Worm (Caenorhabditis elegans) whole organism, early embryonic: ENCODE data around the gene K05F1.9.

Source experiments
- B0310.2 ChIP-seq: sonication (generic microtip); optimal IDR thresholded peaks from 2 replicates; lab custom pipeline; 2016; ENCODE audit warnings: mild to moderate bottlenecking, missing genetic modification characterization, missing compliant biosample characterization
- F13C5.2 ChIP-seq: sonication (generic microtip); optimal IDR thresholded peaks from 2 replicates; lab custom pipeline; 2017; ENCODE audit warnings: mild to moderate bottlenecking, missing genetic modification characterization, inconsistent platforms, missing compliant biosample characterization
- aly-1 ChIP-seq: sonication (generic microtip); optimal IDR thresholded peaks from 2 replicates; lab custom pipeline; 2016; ENCODE audit warnings: missing genetic modification characterization, missing compliant biosample characterization
- ama-1 ChIP-seq: fragments of 150-350 bp; optimal IDR thresholded peaks from 2 replicates; lab custom pipeline; 2014
- ceh-13 ChIP-seq: fragments of 200-800 bp; sonication (Bioruptor generic); optimal IDR thresholded peaks from 2 replicates; lab custom pipeline; 2018; ENCODE audit warnings: mild to moderate bottlenecking, missing genetic modification characterization, missing compliant biosample characterization
- ceh-36 ChIP-seq: sonication (generic microtip); optimal IDR thresholded peaks from 2 replicates; lab custom pipeline; 2016; ENCODE audit warnings: missing genetic modification characterization, inconsistent platforms, missing compliant biosample characterization
- ets-7 ChIP-seq: sonication (generic microtip); optimal IDR thresholded peaks from 2 replicates; lab custom pipeline; 2016; ENCODE audit warnings: missing genotype, missing genetic modification characterization, missing compliant biosample characterization
- flt-1 ChIP-seq: fragments of 200-800 bp; sonication (Bioruptor generic); IDR thresholded peaks from 2 replicates; pipeline ENCODE4 v1.3.6; 2022; ENCODE audit warnings: missing genetic modification characterization, missing compliant biosample characterization
- hmbx-1 ChIP-seq: sonication (generic microtip); optimal IDR thresholded peaks from 2 replicates; lab custom pipeline; 2016; ENCODE audit warnings: mild to moderate bottlenecking, missing genetic modification characterization, missing compliant biosample characterization
- hmg-4 ChIP-seq: fragments of 200-800 bp; sonication (Bioruptor generic); optimal IDR thresholded peaks from 2 replicates; lab custom pipeline; 2018; ENCODE audit warnings: mild to moderate bottlenecking, missing genetic modification characterization, missing compliant biosample characterization
- hnd-1 ChIP-seq: sonication (generic microtip); optimal IDR thresholded peaks from 2 replicates; lab custom pipeline; 2016; ENCODE audit warnings: missing genetic modification characterization, missing compliant biosample characterization
- pes-1 ChIP-seq: fragments of 200-800 bp; sonication (Bioruptor generic); IDR thresholded peaks from 2 replicates; pipeline ENCODE4 v1.3.6; 2022; ENCODE audit warnings: missing genetic modification reagents, missing genetic modification characterization, missing compliant biosample characterization
- scrt-1 ChIP-seq: fragments of 200-800 bp; sonication (Bioruptor generic); IDR thresholded peaks from 2 replicates; pipeline ENCODE4 v1.3.6; 2022; ENCODE audit warnings: missing genetic modification characterization, missing compliant biosample characterization
- sea-1 ChIP-seq: fragments of 200-800 bp; sonication (Bioruptor generic); conservative IDR thresholded peaks from 2 replicates; pipeline ENCODE4 v1.3.6; 2022; ENCODE audit warnings: missing genetic modification characterization, missing compliant biosample characterization
- tbx-11 ChIP-seq: fragments of 200-800 bp; sonication (Bioruptor generic); IDR thresholded peaks from 2 replicates; pipeline ENCODE4 v1.3.6; 2022; ENCODE audit warnings: missing genetic modification characterization, missing compliant biosample characterization
- tbx-37 ChIP-seq: fragments of 200-800 bp; sonication (Bioruptor generic); conservative IDR thresholded peaks from 2 replicates; pipeline ENCODE4 v1.3.6; 2022; ENCODE audit warnings: missing genetic modification reagents, missing genetic modification characterization, missing compliant biosample characterization
- tra-4 ChIP-seq: sonication (generic microtip); optimal IDR thresholded peaks from 2 replicates; lab custom pipeline; 2017; ENCODE audit warnings: missing genetic modification characterization, missing compliant biosample characterization

K05F1.9 gene

DNA sequence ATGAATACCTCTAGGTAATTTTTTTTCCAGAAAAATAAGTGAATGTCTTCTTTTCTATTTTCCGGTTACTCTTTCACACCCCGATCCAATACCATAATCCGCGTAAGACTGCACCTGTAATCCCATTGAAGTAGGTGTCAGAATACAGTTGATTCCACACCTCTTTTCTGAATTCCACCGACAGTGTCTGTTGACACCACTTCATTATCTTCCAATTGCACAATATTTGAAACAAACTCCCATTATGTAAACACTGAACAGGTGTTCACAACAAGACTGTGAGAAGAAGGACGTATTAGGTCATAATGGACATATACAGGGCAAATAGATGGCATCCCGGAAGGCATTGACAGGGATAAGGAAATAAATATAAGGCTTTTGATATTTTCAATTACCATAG lies 23.6 kb downstream of the K05F1.9 start:
- TF ChIP-seq tbx-11 (GFP tag; lab: Robert Waterston, UW) (no peak), B0310.2 (tag; lab: Kevin White, UChicago) (no peak), sea-1 (GFP tag; lab: Robert Waterston, UW) (no peak), tbx-37 (GFP tag; lab: Robert Waterston, UW) (no peak), ama-1 (lab: Kevin White, UChicago) (no peak), flt-1 (GFP tag; lab: Robert Waterston, UW) (no peak), aly-1 (tag; lab: Kevin White, UChicago) (no peak), tra-4 (tag; lab: Kevin White, UChicago) (no peak), ceh-36 (tag; lab: Kevin White, UChicago) (no peak), pes-1 (no peak), scrt-1 (no peak), F13C5.2 (no peak), hmbx-1 (tag; lab: Kevin White, UChicago) (no peak), ceh-13 (GFP tag; lab: Kevin White, UChicago) (no peak)

DNA sequence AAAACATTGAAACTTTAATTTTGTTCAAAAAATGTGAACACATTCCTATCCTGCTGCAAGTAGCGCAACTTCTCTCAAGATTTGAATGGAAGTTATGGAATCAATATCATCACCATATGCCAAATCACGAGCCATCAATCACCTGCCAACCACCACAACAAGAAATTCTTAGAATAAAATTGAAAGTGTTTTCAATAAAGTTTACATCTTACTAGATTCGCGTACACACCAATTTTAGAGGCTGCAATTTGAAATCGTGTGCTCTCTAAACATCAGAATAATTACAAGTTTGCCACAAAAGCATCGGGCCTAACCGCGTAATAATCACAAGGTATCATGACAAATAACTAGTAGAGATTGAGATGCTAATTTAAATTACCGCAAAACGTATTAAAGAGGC lies 26.1 kb downstream of the K05F1.9 start:
- no peak for TF ChIP-seq scrt-1
- TF ChIP-seq tbx-11 (GFP tag; lab: Robert Waterston, UW) = no peak
- no peak for TF ChIP-seq tra-4 (tag; lab: Kevin White, UChicago)
- TF ChIP-seq hmg-4 (GFP tag; lab: Kevin White, UChicago) = no peak
- TF ChIP-seq aly-1 (tag; lab: Kevin White, UChicago) = no peak
- no peak for TF ChIP-seq tbx-37 (GFP tag; lab: Robert Waterston, UW)

DNA sequence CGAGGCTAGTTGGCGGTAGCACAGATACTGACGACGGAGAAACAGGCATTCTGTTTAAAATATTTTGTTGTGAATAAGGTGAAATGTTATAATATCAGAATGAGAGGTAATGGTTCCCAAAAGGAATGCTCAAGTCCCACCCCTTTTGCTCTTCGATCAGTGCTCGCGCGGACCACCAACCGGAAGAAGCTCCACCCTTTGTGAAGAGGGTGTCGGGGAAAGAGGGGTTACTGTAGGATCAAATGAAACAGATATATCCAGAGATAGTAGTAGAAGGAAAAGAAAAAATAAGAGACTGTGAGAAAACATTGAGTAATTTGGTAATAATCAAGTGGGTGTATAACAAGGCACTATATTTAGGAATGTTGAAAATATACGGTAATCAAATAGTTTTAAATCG lies 26.9 kb downstream of the K05F1.9 start, which contains the start of the genes dmd-5 and F10C1.1:
dmd-5 (minus strand) TSS at position 101 of the 400 bp plus-strand sequence.
F10C1.1 (plus strand) TSS at position 110 of the 400 bp plus-strand sequence.
- no peak for TF ChIP-seq F13C5.2
- no peak for TF ChIP-seq ets-7 (tag; lab: Kevin White, UChicago)
- no peak for TF ChIP-seq tbx-11 (GFP tag; lab: Robert Waterston, UW)
- no peak for TF ChIP-seq hmg-4 (GFP tag; lab: Kevin White, UChicago)
- no peak for TF ChIP-seq sea-1 (GFP tag; lab: Robert Waterston, UW)
- TF ChIP-seq aly-1 (tag; lab: Kevin White, UChicago) = no peak
- no peak for TF ChIP-seq hnd-1 (tag; lab: Kevin White, UChicago)
- no peak for TF ChIP-seq scrt-1
- no peak for TF ChIP-seq hmbx-1 (tag; lab: Kevin White, UChicago)
- TF ChIP-seq ceh-13 (GFP tag; lab: Kevin White, UChicago) = no peak
- no peak for TF ChIP-seq ceh-36 (tag; lab: Kevin White, UChicago)
- no peak for TF ChIP-seq flt-1 (GFP tag; lab: Robert Waterston, UW)

DNA sequence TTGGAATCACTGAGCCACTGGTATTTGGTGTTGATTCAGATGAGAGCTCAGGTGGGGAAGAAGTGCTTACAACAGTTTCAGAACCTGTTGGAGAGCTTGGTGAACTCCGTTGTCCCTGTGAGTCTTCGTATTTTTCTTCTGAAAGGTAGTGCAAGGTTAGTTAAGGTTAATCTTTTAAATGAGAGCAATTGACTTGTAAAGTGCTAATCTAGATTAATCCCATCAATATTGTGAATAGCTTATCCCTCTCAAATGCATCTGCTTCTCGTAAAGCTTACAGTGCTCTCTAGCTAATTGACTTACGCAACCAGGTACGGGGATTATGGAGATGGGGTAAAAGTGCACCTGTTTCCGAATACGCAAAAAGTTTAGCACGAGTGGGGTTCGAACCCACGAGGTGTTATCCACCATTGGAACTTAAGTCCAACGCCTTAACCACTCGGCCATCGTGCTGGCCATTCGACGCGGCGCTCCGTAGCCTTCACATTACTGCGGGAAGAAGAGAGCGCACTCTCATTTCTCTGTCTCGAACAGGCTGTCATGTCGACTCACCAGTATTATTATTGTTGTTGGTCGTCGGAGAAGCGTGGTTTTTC lies 28.3 kb downstream of the K05F1.9 start:
- TF ChIP-seq hmbx-1 (tag; lab: Kevin White, UChicago) = no peak
- peak; percentile 78 for TF ChIP-seq pes-1
- peak; percentile 47 for TF ChIP-seq B0310.2 (tag; lab: Kevin White, UChicago)
- peak; percentile 89 for TF ChIP-seq ceh-36 (tag; lab: Kevin White, UChicago)
- peak; percentile 56; the same call in 1 of the 2 replicates for TF ChIP-seq flt-1 (GFP tag; lab: Robert Waterston, UW)
- no peak for TF ChIP-seq aly-1 (tag; lab: Kevin White, UChicago)
- peak; percentile 75 for TF ChIP-seq scrt-1
- TF ChIP-seq F13C5.2 = peak; percentile 66
- TF ChIP-seq sea-1 (GFP tag; lab: Robert Waterston, UW) = no peak
- TF ChIP-seq ceh-13 (GFP tag; lab: Kevin White, UChicago) = peak; percentile 38
- no peak for TF ChIP-seq tra-4 (tag; lab: Kevin White, UChicago)
- TF ChIP-seq ets-7 (tag; lab: Kevin White, UChicago) = no peak
- peak; percentile 78 for TF ChIP-seq tbx-11 (GFP tag; lab: Robert Waterston, UW)
- no peak for TF ChIP-seq ama-1 (lab: Kevin White, UChicago)
- peak; percentile 59 for TF ChIP-seq hnd-1 (tag; lab: Kevin White, UChicago)
- TF ChIP-seq hmg-4 (GFP tag; lab: Kevin White, UChicago) = peak; percentile 62
- peak; percentile 64 for TF ChIP-seq tbx-37 (GFP tag; lab: Robert Waterston, UW)

DNA sequence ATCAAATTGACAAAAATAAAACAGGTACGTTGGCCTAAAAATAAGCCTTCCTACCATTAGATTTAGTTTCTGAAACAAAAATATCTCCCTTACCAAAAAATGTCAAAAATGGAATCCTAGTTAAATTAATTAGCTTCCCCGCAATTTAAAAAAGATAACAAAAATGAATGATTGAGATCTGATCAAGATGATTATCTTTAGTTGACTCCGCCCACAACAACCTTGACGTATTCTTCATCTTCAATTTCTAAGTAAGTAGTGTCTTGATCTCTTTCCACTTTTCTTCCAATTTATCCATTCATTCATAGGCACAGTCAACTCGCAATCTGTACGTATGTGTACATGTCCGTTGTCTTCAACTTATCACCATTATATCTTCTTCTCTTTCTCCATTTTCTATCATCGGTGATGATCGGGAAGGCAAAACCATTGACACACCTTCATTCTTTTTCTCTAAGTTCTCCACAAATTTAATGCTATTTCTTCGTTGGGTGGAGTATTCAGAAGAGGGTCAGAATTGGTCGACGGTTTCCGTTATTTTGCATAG lies 32.6 kb downstream of the K05F1.9 start:
- TF ChIP-seq hmg-4 (GFP tag; lab: Kevin White, UChicago) (no peak), ets-7 (tag; lab: Kevin White, UChicago) (no peak), tra-4 (tag; lab: Kevin White, UChicago) (no peak), ceh-13 (GFP tag; lab: Kevin White, UChicago) (no peak), pes-1 (no peak), ama-1 (lab: Kevin White, UChicago) (no peak), tbx-37 (GFP tag; lab: Robert Waterston, UW) (no peak), aly-1 (tag; lab: Kevin White, UChicago) (no peak), hnd-1 (tag; lab: Kevin White, UChicago) (no peak), sea-1 (GFP tag; lab: Robert Waterston, UW) (no peak), ceh-36 (tag; lab: Kevin White, UChicago) (no peak), tbx-11 (GFP tag; lab: Robert Waterston, UW) (no peak), hmbx-1 (tag; lab: Kevin White, UChicago) (no peak)

DNA sequence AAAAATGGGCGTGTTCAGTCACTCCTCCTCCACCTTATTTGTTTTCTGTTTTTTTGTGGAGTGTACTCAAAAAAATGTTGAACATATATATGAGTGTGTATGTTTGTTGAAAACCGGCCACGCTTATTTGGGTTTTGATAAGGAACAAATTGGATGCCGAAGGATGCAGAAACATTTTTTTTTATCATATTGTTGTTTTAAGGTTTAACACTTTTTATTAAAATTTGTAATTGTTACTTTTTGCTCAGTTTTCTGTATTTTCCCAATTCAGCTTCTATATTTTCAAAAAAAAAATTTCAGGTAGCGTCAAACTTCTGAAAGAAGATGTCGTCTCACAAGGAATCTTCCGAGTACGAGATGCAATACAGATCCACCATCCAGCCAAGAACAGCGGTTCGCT lies 35.7 kb downstream of the K05F1.9 start, which contains the start of gene ifb-1:
ifb-1 (plus strand) TSS at position 301 of the 400 bp plus-strand sequence.
- TF ChIP-seq B0310.2 (tag; lab: Kevin White, UChicago) (no peak), ceh-13 (GFP tag; lab: Kevin White, UChicago) (no peak), hmg-4 (GFP tag; lab: Kevin White, UChicago) (no peak), aly-1 (tag; lab: Kevin White, UChicago) (no peak), tra-4 (tag; lab: Kevin White, UChicago) (no peak), ceh-36 (tag; lab: Kevin White, UChicago) (no peak)
